Fruit fly (Drosophila melanogaster) whole organism, prepupa: ENCODE measurements around the gene CG11726.

Experiments used
- CG10631 ChIP-seq: fragments of 200-800 bp; sonication (Bioruptor generic); optimal IDR thresholded peaks from 2 replicates; lab custom pipeline; 2016; ENCODE audit warnings: missing biosample characterization, missing genetic modification characterization
- CG11294 ChIP-seq: fragments of 200-800 bp; sonication (Bioruptor generic); IDR thresholded peaks from 2 replicates; pipeline ENCODE4 v1.3.6; 2022; ENCODE audit warnings: missing biosample characterization, missing genetic modification characterization
- CG11902 ChIP-seq: fragments of 200-800 bp; sonication (Bioruptor generic); optimal IDR thresholded peaks from 3 replicates; lab custom pipeline; 2016; ENCODE audit warnings: missing biosample characterization, missing genetic modification characterization
- CG3032 ChIP-seq: fragments of 200-800 bp; optimal IDR thresholded peaks from 2 replicates; lab custom pipeline; 2019; ENCODE audit warnings: missing biosample characterization, mild to moderate bottlenecking, missing genetic modification characterization, moderate library complexity
- CG31627 ChIP-seq: fragments of 200-800 bp; sonication (Bioruptor generic); optimal IDR thresholded peaks from 3 replicates; lab custom pipeline; 2016; ENCODE audit warnings: missing biosample characterization, missing genetic modification characterization
- CG6792 ChIP-seq: fragments of 200-800 bp; sonication (Bioruptor generic); optimal IDR thresholded peaks from 3 replicates; lab custom pipeline; 2016; ENCODE audit warnings: missing biosample characterization, missing genetic modification characterization
- Hr39 ChIP-seq: fragments of 200-800 bp; sonication (Bioruptor generic); optimal IDR thresholded peaks from 2 replicates; lab custom pipeline; 2016; ENCODE audit warnings: missing biosample characterization, missing genetic modification characterization
- Lpt ChIP-seq: fragments of 200-800 bp; sonication (Bioruptor generic); optimal IDR thresholded peaks from 3 replicates; lab custom pipeline; 2016; ENCODE audit warnings: missing biosample characterization, missing genetic modification characterization
- net ChIP-seq: fragments of 200-800 bp; sonication (Bioruptor generic); optimal IDR thresholded peaks from 3 replicates; lab custom pipeline; 2016; ENCODE audit warnings: missing biosample characterization, missing genetic modification characterization
- svp ChIP-seq: fragments of 200-800 bp; sonication (Bioruptor generic); peaks from one replicate; lab custom pipeline; 2016; ENCODE audit warnings: missing biosample characterization, missing genetic modification characterization
- topi ChIP-seq: fragments of 200-800 bp; sonication (Bioruptor generic); optimal IDR thresholded peaks from 3 replicates; lab custom pipeline; 2016; ENCODE audit warnings: missing biosample characterization, missing genetic modification characterization

dm6 chr3L:11415382-11415781 is 20.9 kb downstream of the CG11726 start:
- TF ChIP-seq CG11902 (peak; percentile 17), topi (peak; percentile 55), CG31627 (GFP tag; lab: Kevin White, UChicago) (peak; percentile 50), CG6792 (GFP tag; lab: Kevin White, UChicago) (peak; percentile 73), Hr39 (GFP tag; lab: Kevin White, UChicago) (peak; percentile 45), CG10631 (peak; percentile 79), CG11294 (GFP tag; lab: Robert Waterston, UW) (peak; percentile 41; the same call in 1 of the 2 replicates), svp (GFP tag; lab: Kevin White, UChicago) (peak; percentile 80), net (GFP tag; lab: Kevin White, UChicago) (peak; percentile 59), Lpt (GFP tag; lab: Kevin White, UChicago) (peak; percentile 28), CG3032 (tag; lab: Kevin White, UChicago) (peak; percentile 64)
